Worm (Caenorhabditis elegans): Measurements from ENCODE around the gene ZK1010.4.

Gene ZK1010.4

DNA sequence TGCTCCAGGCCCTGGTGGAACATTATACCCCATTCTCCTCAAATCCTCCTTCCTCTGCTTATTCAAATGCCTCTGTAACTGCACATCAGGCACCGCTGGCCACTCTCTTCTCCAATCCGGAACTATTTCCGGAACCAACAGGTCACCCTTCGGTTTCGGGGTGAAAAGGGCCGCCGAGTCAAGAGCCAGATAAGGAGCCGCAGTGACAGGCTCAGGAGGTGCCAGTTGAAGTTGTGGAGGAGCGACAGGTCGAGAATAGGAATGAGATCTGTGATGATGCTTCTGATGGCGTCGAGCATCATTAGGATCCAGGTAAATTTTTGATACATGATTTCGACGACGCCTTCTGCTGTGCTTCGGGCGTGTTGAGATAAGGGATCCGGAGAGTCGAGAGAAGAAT, 17.4 kb downstream of the ZK1010.4 start:
- no peak for TF ChIP-seq sma-3 (GFP tag; optimal IDR thresholded peaks at IDR 0.05)
- TF ChIP-seq nhr-6 (tag; optimal IDR thresholded peaks at IDR 0.05): no peak
- TF ChIP-seq lin-39 (tag; optimal IDR thresholded peaks at IDR 0.05): no peak
- no peak for TF ChIP-seq elt-3 (tag; optimal IDR thresholded peaks at IDR 0.05)
- no peak for TF ChIP-seq R02D3.7 (tag; optimal IDR thresholded peaks at IDR 0.05)
- no peak for TF ChIP-seq unc-62 (GFP tag; optimal IDR thresholded peaks at IDR 0.05)
- TF ChIP-seq fos-1 (tag; optimal IDR thresholded peaks at IDR 0.05): no peak
- TF ChIP-seq alr-1 (tag; optimal IDR thresholded peaks at IDR 0.05): no peak
- TF ChIP-seq nhr-21 (tag; optimal IDR thresholded peaks at IDR 0.05): no peak
- TF ChIP-seq Y55F3AM.14 (GFP tag; optimal IDR thresholded peaks at IDR 0.05): no peak
- no peak for TF ChIP-seq zag-1 (tag; optimal IDR thresholded peaks at IDR 0.05)

DNA sequence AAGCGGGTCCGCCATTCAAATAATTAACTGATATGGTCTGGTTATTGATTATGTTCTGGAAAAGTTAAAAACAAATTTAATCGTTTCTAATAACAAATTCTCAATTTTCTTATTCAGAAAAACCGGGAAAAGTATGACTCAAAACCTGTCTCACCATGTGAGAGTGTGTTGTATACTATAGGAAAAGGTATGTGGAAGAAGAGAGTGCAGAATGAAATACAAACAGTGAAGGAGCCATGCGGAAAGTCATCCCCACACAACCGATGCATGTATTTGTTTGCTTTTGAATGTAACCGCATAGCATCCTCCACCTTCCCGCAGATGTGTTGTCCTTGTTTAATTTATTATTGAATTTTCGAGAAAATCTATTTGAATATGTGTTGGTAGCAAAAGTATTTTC, 19.6 kb downstream of the ZK1010.4 start, which contains the start of gene ZK1010.8:
TSS of gene ZK1010.8 (minus strand) at position 214 of the 400 bp plus-strand sequence.
- no peak for TF ChIP-seq ztf-1 (GFP tag; conservative IDR thresholded peaks at IDR 0.05)
- no peak for TF ChIP-seq ztf-4 (tag; optimal IDR thresholded peaks at IDR 0.05)
- TF ChIP-seq fos-1 (tag; optimal IDR thresholded peaks at IDR 0.05): peak; percentile 54
- no peak for TF ChIP-seq Y55F3AM.14 (GFP tag; optimal IDR thresholded peaks at IDR 0.05)

DNA sequence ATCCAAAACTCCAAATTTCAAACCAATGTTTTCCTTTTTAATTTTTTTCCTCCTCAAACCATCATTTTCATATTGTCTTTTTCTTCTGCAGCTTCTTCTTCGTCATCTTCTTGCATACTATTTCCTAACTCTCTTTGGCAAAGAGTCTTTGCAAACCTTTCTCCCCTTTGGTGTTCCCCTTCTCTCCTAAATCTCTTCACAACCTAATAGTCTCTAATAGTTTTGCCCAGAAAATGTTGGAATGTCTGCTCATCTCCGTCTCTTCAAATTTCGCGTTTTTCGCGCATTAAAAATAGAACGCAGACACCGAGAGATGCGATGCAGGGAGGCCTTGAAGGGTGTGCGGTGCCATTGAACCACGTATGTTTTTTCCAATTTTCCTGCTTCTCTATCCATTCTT, 21.2 kb downstream of the ZK1010.4 start, which contains the start of gene ZK1010.10:
TSS of gene ZK1010.10 (plus strand) at position 286 of the 400 bp plus-strand sequence.
- TF ChIP-seq sem-4 (tag; optimal IDR thresholded peaks at IDR 0.05): peak; percentile 55
- peak; percentile 14 for TF ChIP-seq gmeb-1 (tag; optimal IDR thresholded peaks at IDR 0.05)
- no peak for TF ChIP-seq lin-11 (tag; optimal IDR thresholded peaks at IDR 0.05)
- no peak for TF ChIP-seq unc-39 (tag; optimal IDR thresholded peaks at IDR 0.05)
- peak; percentile 7 for TF ChIP-seq zag-1 (tag; optimal IDR thresholded peaks at IDR 0.05)
- TF ChIP-seq nhr-129 (tag; optimal IDR thresholded peaks at IDR 0.05): peak; percentile 46
- peak; percentile 55 for TF ChIP-seq fos-1 (tag; optimal IDR thresholded peaks at IDR 0.05)
- TF ChIP-seq nhr-11 (tag; optimal IDR thresholded peaks at IDR 0.05): no peak
- no peak for TF ChIP-seq unc-62 (GFP tag; optimal IDR thresholded peaks at IDR 0.05)
- no peak for TF ChIP-seq nhr-21 (tag; optimal IDR thresholded peaks at IDR 0.05)
- peak; percentile 69 for TF ChIP-seq C34F6.9 (tag; optimal IDR thresholded peaks at IDR 0.05)
- no peak for TF ChIP-seq nhr-12 (tag; optimal IDR thresholded peaks at IDR 0.05)
- peak; percentile 18 for TF ChIP-seq egl-27 (tag; optimal IDR thresholded peaks at IDR 0.05)
- TF ChIP-seq skn-1 (tag; optimal IDR thresholded peaks at IDR 0.05): no peak
- TF ChIP-seq mbf-1 (tag; optimal IDR thresholded peaks at IDR 0.05): no peak
- TF ChIP-seq Y55F3AM.14 (GFP tag; optimal IDR thresholded peaks at IDR 0.05): no peak
- peak; percentile 90 for TF ChIP-seq unc-55 (GFP tag; optimal IDR thresholded peaks at IDR 0.05)
- TF ChIP-seq crh-2 (tag; optimal IDR thresholded peaks at IDR 0.05): peak; percentile 71
- TF ChIP-seq F13H6.1 (tag; optimal IDR thresholded peaks at IDR 0.05): peak; percentile 30
- TF ChIP-seq ceh-82 (tag; optimal IDR thresholded peaks at IDR 0.05): no peak
- TF ChIP-seq nhr-10 (tag; optimal IDR thresholded peaks at IDR 0.05): no peak
- peak; percentile 12 for TF ChIP-seq mab-5 (tag; optimal IDR thresholded peaks at IDR 0.05)
- TF ChIP-seq ceh-16 (tag; optimal IDR thresholded peaks at IDR 0.05): no peak
- peak in 1 of 2 experiments; percentile 70 for TF ChIP-seq lsy-2 (tag; optimal IDR thresholded peaks at IDR 0.05)

DNA sequence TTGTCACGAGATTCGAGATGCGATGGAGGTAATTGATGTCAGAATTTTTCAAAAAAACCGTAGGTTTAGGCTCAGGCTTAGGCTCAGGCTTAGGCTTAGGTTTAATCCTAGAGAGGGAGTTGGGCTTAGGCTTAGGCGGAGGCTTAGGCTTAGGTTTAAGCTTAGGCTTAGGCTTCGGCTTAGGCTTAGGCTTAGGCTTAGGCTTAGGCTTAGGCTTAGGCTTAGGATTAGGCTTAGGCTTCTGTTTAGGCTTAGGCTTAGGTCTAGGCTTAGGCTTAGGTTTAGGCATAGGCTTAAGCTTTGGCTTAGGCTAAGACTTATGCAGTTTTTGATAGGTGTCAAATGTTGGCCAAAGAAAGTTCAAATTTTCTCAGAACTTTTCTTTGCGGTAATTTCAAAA, 23.4 kb downstream of the ZK1010.4 start:
- TF ChIP-seq mbf-1 (tag; optimal IDR thresholded peaks at IDR 0.05) (no peak), nhr-12 (tag; optimal IDR thresholded peaks at IDR 0.05) (no peak), elt-1 (tag; optimal IDR thresholded peaks at IDR 0.05) (no peak), nhr-21 (tag; optimal IDR thresholded peaks at IDR 0.05) (no peak), nhr-237 (tag; optimal IDR thresholded peaks at IDR 0.05) (no peak), nhr-77 (tag; optimal IDR thresholded peaks at IDR 0.05) (no peak), ceh-16 (tag; optimal IDR thresholded peaks at IDR 0.05) (no peak), blmp-1 (tag; optimal IDR thresholded peaks at IDR 0.05; ENCODE audit: insufficient read depth) (no peak), nhr-129 (tag; optimal IDR thresholded peaks at IDR 0.05) (no peak), snpc-4 (tag; optimal IDR thresholded peaks at IDR 0.05) (no peak), unc-62 (GFP tag; optimal IDR thresholded peaks at IDR 0.05) (no peak), ama-1 (optimal IDR thresholded peaks at IDR 0.05) (no peak)

Measured in whole organism, L2 larva.